Fruit fly (Drosophila melanogaster) whole organism, embryonic: ENCODE results near the gene CG13930.

Source experiments
- Abd-B ChIP-seq: fragments of 200-800 bp; sonication (Bioruptor generic); optimal IDR thresholded peaks from 2 replicates; lab custom pipeline; 2018; ENCODE audit warnings: missing biosample characterization, mild to moderate bottlenecking, missing genetic modification characterization, moderate library complexity
- Atf6 ChIP-seq: fragments of 200-800 bp; sonication (Bioruptor generic); IDR thresholded peaks from 2 replicates; pipeline ENCODE4 v1.3.6; 2022; ENCODE audit warnings: missing biosample characterization, missing genetic modification characterization
- B-H1 ChIP-seq: fragments of 200-800 bp; sonication (Bioruptor generic); IDR thresholded peaks from 3 replicates; pipeline ENCODE4 v1.3.6; 2022; ENCODE audit warnings: missing biosample characterization, missing genetic modification characterization
- CG11085 ChIP-seq: fragments of 200-800 bp; sonication (Bioruptor generic); IDR thresholded peaks from 2 replicates; pipeline ENCODE4 v1.3.6; 2022; ENCODE audit warnings: missing biosample characterization, missing genetic modification characterization
- CG13123 ChIP-seq: fragments of 200-800 bp; sonication (Bioruptor generic); optimal IDR thresholded peaks from 2 replicates; lab custom pipeline; 2016; ENCODE audit warnings: missing biosample characterization, missing genetic modification characterization
- CG18764 ChIP-seq: fragments of 200-800 bp; sonication (Bioruptor generic); optimal IDR thresholded peaks from 3 replicates; lab custom pipeline; 2016; ENCODE audit warnings: missing biosample characterization, missing genetic modification characterization
- CG30020 ChIP-seq: fragments of 200-800 bp; optimal IDR thresholded peaks from 2 replicates; lab custom pipeline; 2019; ENCODE audit warnings: missing biosample characterization, mild to moderate bottlenecking, missing genetic modification characterization, moderate library complexity
- CG3065 ChIP-seq: fragments of 200-800 bp; sonication (Bioruptor generic); optimal IDR thresholded peaks from 2 replicates; lab custom pipeline; 2016; ENCODE audit warnings: missing biosample characterization, missing genetic modification characterization
- CG32772 ChIP-seq: fragments of 200-800 bp; sonication (Bioruptor generic); IDR thresholded peaks from 2 replicates; pipeline ENCODE4 v1.3.6; 2022; ENCODE audit warnings: missing biosample characterization, missing genetic modification characterization
- CG34422 ChIP-seq: fragments of 200-800 bp; sonication (Bioruptor generic); IDR thresholded peaks from 3 replicates; pipeline ENCODE4 v1.3.6; 2022; ENCODE audit warnings: missing biosample characterization, missing genetic modification characterization
- CG7372 ChIP-seq: fragments of 200-800 bp; sonication (Bioruptor generic); IDR thresholded peaks from 2 replicates; pipeline ENCODE4 v1.3.6; 2022; ENCODE audit warnings: missing biosample characterization, missing genetic modification characterization
- CG9932 ChIP-seq: fragments of 200-800 bp; sonication (Bioruptor generic); IDR thresholded peaks from 2 replicates; pipeline ENCODE4 v1.3.6; 2022; ENCODE audit warnings: missing biosample characterization, missing genetic modification characterization
- D19B ChIP-seq: fragments of 200-800 bp; sonication (Bioruptor generic); optimal IDR thresholded peaks from 2 replicates; lab custom pipeline; 2017; ENCODE audit warnings: missing biosample characterization, mild to moderate bottlenecking, missing genetic modification characterization
- Ets97D ChIP-seq: fragments of 200-800 bp; sonication (Bioruptor generic); optimal IDR thresholded peaks from 3 replicates; lab custom pipeline; 2016; ENCODE audit warnings: missing biosample characterization, missing genetic modification characterization
- Hmr ChIP-seq: fragments of 200-800 bp; sonication (Bioruptor generic); optimal IDR thresholded peaks from 3 replicates; lab custom pipeline; 2017; ENCODE audit warnings: mild to moderate bottlenecking, missing biosample characterization, missing genetic modification reagents, missing genetic modification characterization
- Lim3 ChIP-seq: fragments of 200-800 bp; sonication (Bioruptor generic); IDR thresholded peaks from 2 replicates; pipeline ENCODE4 v1.3.6; 2022; ENCODE audit warnings: missing biosample characterization, missing genetic modification characterization
- Mrtf ChIP-seq: fragments of 200-800 bp; sonication (Bioruptor generic); IDR thresholded peaks from 3 replicates; pipeline ENCODE4 v1.3.6; 2022; ENCODE audit warnings: missing biosample characterization, missing genetic modification characterization
- NC2β ChIP-seq: fragments of 200-800 bp; sonication (Bioruptor generic); optimal IDR thresholded peaks from 2 replicates; lab custom pipeline; 2016; ENCODE audit warnings: missing biosample characterization, missing genetic modification characterization
- Nf-YA ChIP-seq: fragments of 200-800 bp; sonication (Bioruptor generic); IDR thresholded peaks from 2 replicates; pipeline ENCODE4 v1.3.6; 2022; ENCODE audit warnings: missing biosample characterization, missing genetic modification characterization
- Ravus ChIP-seq: fragments of 200-800 bp; sonication (Bioruptor generic); IDR thresholded peaks from 2 replicates; pipeline ENCODE4 v1.3.6; 2022; ENCODE audit warnings: missing biosample characterization, missing genetic modification characterization
- Xrp1 ChIP-seq: fragments of 200-800 bp; sonication (Bioruptor generic); IDR thresholded peaks from 2 replicates; pipeline ENCODE4 v1.3.6; 2022; ENCODE audit warnings: missing biosample characterization, missing genetic modification characterization
- ac ChIP-seq: fragments of 200-800 bp; sonication (Bioruptor generic); optimal IDR thresholded peaks from 3 replicates; lab custom pipeline; 2017; ENCODE audit warnings: missing biosample characterization, mild to moderate bottlenecking, missing genetic modification characterization
- amos ChIP-seq: fragments of 200-800 bp; sonication (Bioruptor generic); IDR thresholded peaks from 2 replicates; pipeline ENCODE4 v1.3.6; 2022; ENCODE audit warnings: missing biosample characterization, missing genetic modification characterization; ENCODE audit not compliant: partially characterized antibody
- ap ChIP-seq: fragments of 200-800 bp; sonication (Bioruptor generic); IDR thresholded peaks from 2 replicates; pipeline ENCODE4 v1.3.6; 2022; ENCODE audit warnings: missing biosample characterization, missing genetic modification characterization
- ase ChIP-seq: fragments of 200-800 bp; sonication (Bioruptor generic); IDR thresholded peaks from 3 replicates; pipeline ENCODE4 v1.3.6; 2022; ENCODE audit warnings: missing biosample characterization, missing genetic modification characterization
- bigmax ChIP-seq: fragments of 200-800 bp; sonication (Bioruptor generic); optimal IDR thresholded peaks from 2 replicates; lab custom pipeline; 2018; ENCODE audit warnings: missing biosample characterization, mild to moderate bottlenecking, missing genetic modification characterization
- br ChIP-seq: fragments of >200 bp; optimal IDR thresholded peaks from 2 replicates; lab custom pipeline; 2017
- chn ChIP-seq: fragments of 200-800 bp; sonication (Bioruptor generic); optimal IDR thresholded peaks from 2 replicates; lab custom pipeline; 2016; ENCODE audit warnings: missing biosample characterization, missing genetic modification characterization
- dati ChIP-seq: fragments of 200-800 bp; sonication (Bioruptor generic); IDR thresholded peaks from 2 replicates; pipeline ENCODE4 v1.3.6; 2022; ENCODE audit warnings: missing biosample characterization, missing genetic modification characterization
- dmrt99B ChIP-seq: fragments of 200-800 bp; sonication (Bioruptor generic); optimal IDR thresholded peaks from 2 replicates; lab custom pipeline; 2018; ENCODE audit warnings: missing biosample characterization, mild to moderate bottlenecking, missing genetic modification characterization, moderate library complexity
- ewg ChIP-seq: fragments of 200-800 bp; sonication (Bioruptor generic); optimal IDR thresholded peaks from 3 replicates; lab custom pipeline; 2017; ENCODE audit warnings: mild to moderate bottlenecking, missing biosample characterization, missing genetic modification reagents, missing genetic modification characterization
- fd102C ChIP-seq: fragments of 200-800 bp; sonication (Bioruptor generic); optimal IDR thresholded peaks from 2 replicates; lab custom pipeline; 2018; ENCODE audit warnings: missing biosample characterization, mild to moderate bottlenecking, missing genetic modification characterization, moderate library complexity
- fru ChIP-seq: fragments of >200 bp; optimal IDR thresholded peaks from 2 replicates; lab custom pipeline; 2017
- ftz-f1 ChIP-seq: fragments of 200-800 bp; sonication (Bioruptor generic); optimal IDR thresholded peaks from 2 replicates; lab custom pipeline; 2016; ENCODE audit warnings: missing biosample characterization, missing genetic modification characterization
- gro ChIP-seq: fragments of 200-800 bp; sonication (Bioruptor generic); optimal IDR thresholded peaks from 2 replicates; lab custom pipeline; 2016; ENCODE audit warnings: missing biosample characterization, missing genetic modification characterization
- gsb-n ChIP-seq: fragments of 200-800 bp; sonication (Bioruptor generic); optimal IDR thresholded peaks from 3 replicates; lab custom pipeline; 2018; ENCODE audit warnings: missing biosample characterization, mild to moderate bottlenecking, missing genetic modification characterization
- jigr1 ChIP-seq: fragments of 200-800 bp; sonication (Bioruptor generic); IDR thresholded peaks from 3 replicates; pipeline ENCODE4 v1.3.6; 2022; ENCODE audit warnings: missing biosample characterization, missing genetic modification characterization
- ken ChIP-seq: fragments of 200-800 bp; sonication (Bioruptor generic); IDR thresholded peaks from 3 replicates; pipeline ENCODE4 v1.3.6; 2022; ENCODE audit warnings: missing biosample characterization, missing genetic modification characterization
- maf-S ChIP-seq: fragments of 200-800 bp; sonication (Bioruptor generic); optimal IDR thresholded peaks from 2 replicates; lab custom pipeline; 2016; ENCODE audit warnings: missing biosample characterization, missing genetic modification characterization
- odd ChIP-seq: fragments of 200-800 bp; sonication (Bioruptor generic); optimal IDR thresholded peaks from 2 replicates; lab custom pipeline; 2017; ENCODE audit warnings: missing biosample characterization, mild to moderate bottlenecking, missing genetic modification characterization
- pita ChIP-seq: fragments of 200-800 bp; sonication (Bioruptor generic); optimal IDR thresholded peaks from 2 replicates; lab custom pipeline; 2017; ENCODE audit warnings: missing biosample characterization, mild to moderate bottlenecking, missing genetic modification characterization
- shn ChIP-seq: fragments of 200-800 bp; sonication (Bioruptor generic); optimal IDR thresholded peaks from 3 replicates; lab custom pipeline; 2016; ENCODE audit warnings: missing biosample characterization, missing genetic modification characterization
- twi ChIP-seq: fragments of 200-800 bp; optimal IDR thresholded peaks from 2 replicates; lab custom pipeline; 2019; ENCODE audit warnings: missing biosample characterization, mild to moderate bottlenecking, missing genetic modification characterization, moderate library complexity
- tx ChIP-seq: fragments of 200-800 bp; sonication (Bioruptor generic); optimal IDR thresholded peaks from 2 replicates; lab custom pipeline; 2016; ENCODE audit warnings: missing biosample characterization, missing genetic modification characterization
- unc-4 ChIP-seq: fragments of 200-800 bp; sonication (Bioruptor generic); IDR thresholded peaks from 2 replicates; pipeline ENCODE4 v1.3.6; 2022; ENCODE audit warnings: missing biosample characterization, missing genetic modification characterization; ENCODE audit not compliant: partially characterized antibody
- zf30C ChIP-seq: fragments of 200-800 bp; sonication (Bioruptor generic); optimal IDR thresholded peaks from 3 replicates; lab custom pipeline; 2018; ENCODE audit warnings: missing biosample characterization, mild to moderate bottlenecking, missing genetic modification characterization

The CG13930 gene

dm6 chr3L:1690727-1691413 is 18.3 kb upstream of the CG13930 start (continued):
- no peak for TF ChIP-seq CG9932 (GFP tag; lab: Robert Waterston, UW)
- TF ChIP-seq ken (GFP tag; lab: Robert Waterston, UW): no peak
- no peak for TF ChIP-seq CG18764 (GFP tag; lab: Kevin White, UChicago)
- TF ChIP-seq ap (GFP tag; lab: Robert Waterston, UW): no peak
- no peak for TF ChIP-seq maf-S (GFP tag; lab: Kevin White, UChicago)
- no peak for TF ChIP-seq Abd-B (GFP tag; lab: Kevin White, UChicago)
- no peak for TF ChIP-seq D19B (GFP tag; lab: Kevin White, UChicago)
- no peak for TF ChIP-seq Lim3
- no peak for TF ChIP-seq chn (GFP tag; lab: Kevin White, UChicago)
- TF ChIP-seq pita (GFP tag; lab: Kevin White, UChicago): no peak
- TF ChIP-seq Hmr: peak; percentile 21
- no peak for TF ChIP-seq br
- TF ChIP-seq CG34422 (GFP tag; lab: Robert Waterston, UW): 0 out of 3 replicates have a peak, but pooled peaks have one; percentile 22
- no peak for TF ChIP-seq Ravus
- no peak for TF ChIP-seq CG11085 (GFP tag; lab: Robert Waterston, UW)
- no peak for TF ChIP-seq Atf6
- TF ChIP-seq NC2β (GFP tag; lab: Kevin White, UChicago): no peak
- TF ChIP-seq fru: no peak
- TF ChIP-seq ase (GFP tag; lab: Robert Waterston, UW): peak; percentile 20; the same call in 1 of the 3 replicates
- TF ChIP-seq CG13123 (GFP tag; lab: Kevin White, UChicago): no peak
- no peak for TF ChIP-seq fd102C
- peak; percentile 52; the same call in 1 of the 2 replicates for TF ChIP-seq CG32772 (GFP tag; lab: Robert Waterston, UW)
- no peak for TF ChIP-seq twi (tag; lab: Kevin White, UChicago)
- TF ChIP-seq ac (GFP tag; lab: Kevin White, UChicago): no peak
- no peak for TF ChIP-seq zf30C
- no peak for TF ChIP-seq ftz-f1 (GFP tag; lab: Kevin White, UChicago)
- TF ChIP-seq amos (GFP tag; lab: Robert Waterston, UW): no peak
- no peak for TF ChIP-seq tx (GFP tag; lab: Kevin White, UChicago)
- no peak for TF ChIP-seq gsb-n
- TF ChIP-seq Ets97D (GFP tag; lab: Kevin White, UChicago): no peak
- peak; percentile 29 for TF ChIP-seq odd (GFP tag; lab: Kevin White, UChicago)
- no peak for TF ChIP-seq CG30020 (tag; lab: Kevin White, UChicago)
- no peak for TF ChIP-seq dati (GFP tag; lab: Robert Waterston, UW)
- peak; percentile 51 for TF ChIP-seq dmrt99B (tag; lab: Kevin White, UChicago)
- no peak for TF ChIP-seq bigmax (GFP tag; lab: Kevin White, UChicago)
- no peak for TF ChIP-seq Nf-YA
- TF ChIP-seq ewg (GFP tag; lab: Kevin White, UChicago): peak; percentile 6
- no peak for TF ChIP-seq CG7372 (GFP tag; lab: Robert Waterston, UW)
- no peak for TF ChIP-seq jigr1 (GFP tag; lab: Robert Waterston, UW)
- TF ChIP-seq CG3065 (GFP tag; lab: Kevin White, UChicago): no peak
- peak; percentile 63; the same call in 1 of the 2 replicates for TF ChIP-seq Xrp1 (GFP tag; lab: Robert Waterston, UW)
- TF ChIP-seq unc-4 (GFP tag; lab: Robert Waterston, UW): no peak
- TF ChIP-seq Mrtf (GFP tag; lab: Robert Waterston, UW): no peak
- no peak; the same call in 2 of the 3 replicates for TF ChIP-seq B-H1
- no peak for TF ChIP-seq shn (GFP tag; lab: Kevin White, UChicago)
- no peak for TF ChIP-seq gro
- TF ChIP-seq, all 482 proteins: peak for 156
